Worm (Caenorhabditis elegans) whole organism, mixed stage, embryonic: ENCODE results near the gene F14D7.8.

Source experiments
- M03D4.4 ChIP-seq: sonication (generic microtip); optimal IDR thresholded peaks from 2 replicates; lab custom pipeline; 2017; ENCODE audit warnings: mild to moderate bottlenecking, missing genetic modification characterization, missing compliant biosample characterization
- bed-3 ChIP-seq: fragments of 200-800 bp; sonication (Bioruptor generic); optimal IDR thresholded peaks from 3 replicates; lab custom pipeline; 2018; ENCODE audit warnings: mild to moderate bottlenecking, missing genetic modification characterization, moderate library complexity, missing compliant biosample characterization
- blmp-1 ChIP-seq: fragments of 150-350 bp; optimal IDR thresholded peaks from 2 replicates; lab custom pipeline; 2014; ENCODE audit warnings: missing biosample characterization, missing genetic modification characterization
- ceh-39 ChIP-seq: fragments of 150-350 bp; optimal IDR thresholded peaks from 2 replicates; lab custom pipeline; 2014; ENCODE audit warnings: missing biosample characterization, missing genetic modification characterization
- ceh-83 ChIP-seq: fragments of 200-800 bp; sonication (Bioruptor generic); optimal IDR thresholded peaks from 2 replicates; lab custom pipeline; 2018; ENCODE audit warnings: mild to moderate bottlenecking, missing genetic modification characterization, missing compliant biosample characterization
- ces-1 ChIP-seq: fragments of 150-350 bp; optimal IDR thresholded peaks from 2 replicates; lab custom pipeline; 2014; ENCODE audit warnings: missing biosample characterization, missing genetic modification reagents, missing genetic modification characterization
- cnd-1 ChIP-seq: fragments of 200-800 bp; sonication (Bioruptor generic); optimal IDR thresholded peaks from 2 replicates; lab custom pipeline; 2018; ENCODE audit warnings: mild to moderate bottlenecking, missing genetic modification characterization, missing compliant biosample characterization
- drap-1 ChIP-seq: fragments of 200-800 bp; sonication (Bioruptor generic); optimal IDR thresholded peaks from 3 replicates; lab custom pipeline; 2018; ENCODE audit warnings: mild to moderate bottlenecking, missing genetic modification characterization, missing compliant biosample characterization
- elt-1 ChIP-seq: sonication (generic microtip); optimal IDR thresholded peaks from 2 replicates; lab custom pipeline; 2017; ENCODE audit warnings: missing genetic modification characterization, mild to moderate bottlenecking, missing compliant biosample characterization, antibody characterized with exemption, moderate library complexity, borderline replicate concordance; ENCODE audit not compliant: insufficient read depth
- elt-3 ChIP-seq: fragments of 150-350 bp; optimal IDR thresholded peaks from 2 replicates; lab custom pipeline; 2014; ENCODE audit warnings: missing biosample characterization, missing genetic modification characterization
- flh-1 ChIP-seq: fragments of 200-800 bp; sonication (Bioruptor generic); optimal IDR thresholded peaks from 2 replicates; lab custom pipeline; 2018; ENCODE audit warnings: mild to moderate bottlenecking, missing genetic modification characterization, moderate library complexity, missing compliant biosample characterization
- ham-2 ChIP-seq: fragments of 200-800 bp; sonication (Bioruptor generic); optimal IDR thresholded peaks from 2 replicates; lab custom pipeline; 2018; ENCODE audit warnings: mild to moderate bottlenecking, missing genetic modification characterization, missing compliant biosample characterization
- lin-13 ChIP-seq: fragments of 150-350 bp; optimal IDR thresholded peaks from 2 replicates; lab custom pipeline; 2014; ENCODE audit warnings: missing biosample characterization, missing genetic modification characterization
- lin-32 ChIP-seq: fragments of 200-800 bp; sonication (Bioruptor generic); optimal IDR thresholded peaks from 2 replicates; lab custom pipeline; 2018; ENCODE audit warnings: mild to moderate bottlenecking, missing genetic modification characterization, missing compliant biosample characterization
- lsy-2 ChIP-seq: fragments of 150-350 bp; optimal IDR thresholded peaks from 2 replicates; lab custom pipeline; 2014; ENCODE audit warnings: missing biosample characterization, missing genetic modification characterization
- mab-5 ChIP-seq: fragments of 150-350 bp; optimal IDR thresholded peaks from 2 replicates; lab custom pipeline; 2014; ENCODE audit warnings: missing biosample characterization, missing genetic modification characterization
- mep-1 ChIP-seq: fragments of 150-350 bp; optimal IDR thresholded peaks from 2 replicates; lab custom pipeline; 2017; ENCODE audit warnings: missing biosample characterization, missing genetic modification reagents, missing genetic modification characterization, inconsistent platforms
- nhr-237 ChIP-seq: fragments of 150-350 bp; optimal IDR thresholded peaks from 2 replicates; lab custom pipeline; 2014; ENCODE audit warnings: missing biosample characterization, missing genetic modification characterization
- nhr-76 ChIP-seq: sonication (generic microtip); optimal IDR thresholded peaks from 2 replicates; lab custom pipeline; 2017; ENCODE audit warnings: missing biosample characterization, missing genetic modification characterization
- pha-4 ChIP-seq: fragments of 150-350 bp; optimal IDR thresholded peaks from 2 replicates; lab custom pipeline; 2018; ENCODE audit warnings: missing biosample characterization, missing genetic modification reagents, missing genetic modification characterization
- sem-2 ChIP-seq: fragments of 200-800 bp; sonication (Bioruptor generic); optimal IDR thresholded peaks from 2 replicates; lab custom pipeline; 2018; ENCODE audit warnings: mild to moderate bottlenecking, missing genetic modification characterization, missing compliant biosample characterization
- snpc-4 ChIP-seq: fragments of 150-350 bp; optimal IDR thresholded peaks from 2 replicates; lab custom pipeline; 2014; ENCODE audit warnings: missing biosample characterization, missing genetic modification characterization
- sptf-1 ChIP-seq: sonication (generic microtip); optimal IDR thresholded peaks from 2 replicates; lab custom pipeline; 2017; ENCODE audit warnings: mild to moderate bottlenecking, missing genetic modification characterization, moderate library complexity, missing compliant biosample characterization
- tbx-8 ChIP-seq: fragments of 200-800 bp; sonication (Bioruptor generic); optimal IDR thresholded peaks from 2 replicates; lab custom pipeline; 2018; ENCODE audit warnings: mild to moderate bottlenecking, missing genetic modification characterization, moderate library complexity, missing compliant biosample characterization
- unc-120 ChIP-seq: sonication (generic microtip); optimal IDR thresholded peaks from 2 replicates; lab custom pipeline; 2017; ENCODE audit warnings: missing genetic modification characterization, missing compliant biosample characterization; ENCODE audit not compliant: poor library complexity, severe bottlenecking
- unc-62 ChIP-seq: fragments of 150-350 bp; optimal IDR thresholded peaks from 2 replicates; lab custom pipeline; 2014; ENCODE audit warnings: missing biosample characterization, missing genetic modification reagents, missing genetic modification characterization
- zip-8 ChIP-seq: fragments of 150-350 bp; optimal IDR thresholded peaks from 2 replicates; lab custom pipeline; 2014; ENCODE audit warnings: missing biosample characterization, missing genetic modification characterization
- ztf-11 ChIP-seq: fragments of 150-350 bp; optimal IDR thresholded peaks from 2 replicates; lab custom pipeline; 2014; ENCODE audit warnings: missing biosample characterization, missing genetic modification characterization

The F14D7.8 gene

ce11 chrV:14354258-14354877 lies 41.8 kb upstream of the F14D7.8 start, which contains the start of gene Y49A3A.3:
Y49A3A.3 (plus strand) TSS chrV:14354410.
- TF ChIP-seq bed-3 (GFP tag; lab: Kevin White, UChicago) (no peak), unc-120 (no peak), elt-3 (no peak), elt-1 (no peak), ces-1 (GFP tag; lab: Kevin White, UChicago) (no peak), M03D4.4 (no peak), mep-1 (tag; lab: Kevin White, UChicago) (no peak)

- TF ChIP-seq drap-1 (GFP tag; lab: Kevin White, UChicago) (peak; percentile 26), tbx-8 (no peak)
These were observed 39.4 kb upstream of the F14D7.8 start for ce11 chrV:14352032-14352431.

- TF ChIP-seq snpc-4 (tag; lab: Kevin White, UChicago) (no peak), nhr-76 (tag; lab: Kevin White, UChicago) (no peak), zip-8 (tag; lab: Kevin White, UChicago) (no peak), lin-13 (tag; lab: Kevin White, UChicago) (no peak), unc-62 (GFP tag; lab: Kevin White, UChicago) (no peak), ztf-11 (tag; lab: Kevin White, UChicago) (no peak), ces-1 (GFP tag; lab: Kevin White, UChicago) (no peak), blmp-1 (tag; lab: Kevin White, UChicago) (no peak), flh-1 (GFP tag; lab: Kevin White, UChicago) (no peak)
- TF ChIP-seq, all 35 proteins: peak for 0
These were observed 39.0 kb upstream of the F14D7.8 start, which contains the start of gene vha-13 for ce11 chrV:14351629-14352028. vha-13 (plus strand) TSS chrV:14351709.

ce11 chrV:14350949-14351348 lies 38.4 kb upstream of the F14D7.8 start:
- TF ChIP-seq lin-32 (GFP tag; lab: Kevin White, UChicago) (no peak), ham-2 (GFP tag; lab: Kevin White, UChicago) (peak; percentile 54), nhr-237 (tag; lab: Kevin White, UChicago) (peak; percentile 56), ceh-83 (GFP tag; lab: Kevin White, UChicago) (peak; percentile 32), ces-1 (GFP tag; lab: Kevin White, UChicago) (peak; percentile 9), lsy-2 (tag; lab: Kevin White, UChicago) (peak; percentile 31), drap-1 (GFP tag; lab: Kevin White, UChicago) (peak; percentile 58), unc-62 (GFP tag; lab: Kevin White, UChicago) (peak; percentile 9), M03D4.4 (peak; percentile 2), tbx-8 (no peak), ztf-11 (tag; lab: Kevin White, UChicago) (peak; percentile 12), mep-1 (tag; lab: Kevin White, UChicago) (peak; percentile 6), cnd-1 (tag; lab: Kevin White, UChicago) (no peak)

- TF ChIP-seq unc-62 (GFP tag; lab: Kevin White, UChicago) (no peak), pha-4 (tag; lab: Kevin White, UChicago) (no peak), sptf-1 (tag; lab: Kevin White, UChicago) (no peak), flh-1 (GFP tag; lab: Kevin White, UChicago) (no peak), snpc-4 (tag; lab: Kevin White, UChicago) (no peak), ceh-39 (tag; lab: Kevin White, UChicago) (no peak), sem-2 (no peak), tbx-8 (no peak), lin-13 (tag; lab: Kevin White, UChicago) (no peak), mab-5 (tag; lab: Kevin White, UChicago) (no peak), bed-3 (GFP tag; lab: Kevin White, UChicago) (no peak), drap-1 (GFP tag; lab: Kevin White, UChicago) (no peak), elt-3 (no peak), lsy-2 (tag; lab: Kevin White, UChicago) (no peak), elt-1 (no peak), cnd-1 (tag; lab: Kevin White, UChicago) (no peak), ceh-83 (GFP tag; lab: Kevin White, UChicago) (no peak), mep-1 (tag; lab: Kevin White, UChicago) (no peak), ham-2 (GFP tag; lab: Kevin White, UChicago) (no peak)
These were observed 37.9 kb upstream of the F14D7.8 start for ce11 chrV:14350498-14350897.
